Fruit fly (Drosophila melanogaster) whole organism, wandering third instar larva: Measurements from ENCODE around the gene MED27.
A peak's percentile ranks its signal among the peaks of the same experiment; 100 is the strongest.

Experiments
- Abd-B ChIP-seq: fragments of >200 bp; optimal IDR thresholded peaks from 2 replicates; lab custom pipeline; 2017; ENCODE audit warnings: missing biosample characterization, missing genetic modification characterization
- CG32264 ChIP-seq: fragments of 200-800 bp; sonication (Bioruptor generic); optimal IDR thresholded peaks from 2 replicates; lab custom pipeline; 2016; ENCODE audit warnings: missing biosample characterization, missing genetic modification characterization
- CG9705 ChIP-seq: fragments of 200-800 bp; sonication (Bioruptor generic); optimal IDR thresholded peaks from 2 replicates; lab custom pipeline; 2018; ENCODE audit warnings: missing biosample characterization, mild to moderate bottlenecking, missing genetic modification characterization
- CrebA ChIP-seq: fragments of 200-800 bp; sonication (Bioruptor generic); optimal IDR thresholded peaks from 2 replicates; lab custom pipeline; 2016; ENCODE audit warnings: missing biosample characterization, mild to moderate bottlenecking, missing genetic modification characterization, borderline replicate concordance
- Dfd ChIP-seq: fragments of >200 bp; optimal IDR thresholded peaks from 2 replicates; lab custom pipeline; 2017; ENCODE audit warnings: missing biosample characterization, missing genetic modification characterization
- HLH106 ChIP-seq: fragments of 200-800 bp; optimal IDR thresholded peaks from 3 replicates; lab custom pipeline; 2019; ENCODE audit warnings: missing biosample characterization, mild to moderate bottlenecking, missing genetic modification characterization, moderate library complexity
- Hnf4 ChIP-seq: fragments of 200-800 bp; sonication (Bioruptor generic); optimal IDR thresholded peaks from 2 replicates; lab custom pipeline; 2016; ENCODE audit warnings: missing biosample characterization, mild to moderate bottlenecking, missing genetic modification characterization
- Hr78 ChIP-seq: fragments of >200 bp; optimal IDR thresholded peaks from 2 replicates; lab custom pipeline; 2017; ENCODE audit warnings: missing biosample characterization, missing genetic modification characterization
- Jra ChIP-seq: sonication (Bioruptor generic); optimal IDR thresholded peaks from 2 replicates; lab custom pipeline; 2016; ENCODE audit warnings: missing biosample characterization, missing genetic modification characterization
- Mio ChIP-seq: sonication (Bioruptor generic); optimal IDR thresholded peaks from 2 replicates; lab custom pipeline; 2016; ENCODE audit warnings: missing biosample characterization, missing genetic modification characterization
- Myc ChIP-seq: fragments of >200 bp; optimal IDR thresholded peaks from 2 replicates; lab custom pipeline; 2017
- N ChIP-seq: fragments of >200 bp; optimal IDR thresholded peaks from 2 replicates; lab custom pipeline; 2018; ENCODE audit warnings: missing biosample characterization, missing external identifiers, missing genetic modification characterization
- OdsH ChIP-seq: fragments of 200-800 bp; sonication (Bioruptor generic); optimal IDR thresholded peaks from 2 replicates; lab custom pipeline; 2016; ENCODE audit warnings: missing biosample characterization, mild to moderate bottlenecking, missing genetic modification characterization
- Rel ChIP-seq, 2 experiments: fragments of 200-800 bp; sonication (Bioruptor generic) in 1 of 2; optimal IDR thresholded peaks; 2 replicates in 1 of 2; 3 replicates in 1 of 2; lab custom pipeline; 2016 to 2019; ENCODE audit warnings: mild to moderate bottlenecking in 2 of 2, missing biosample characterization in 2 of 2, missing genetic modification characterization in 2 of 2, moderate library complexity in 1 of 2
- Sp1 ChIP-seq: fragments of 200-800 bp; sonication (Bioruptor generic); optimal IDR thresholded peaks from 3 replicates; lab custom pipeline; 2019; ENCODE audit warnings: missing biosample characterization, mild to moderate bottlenecking, missing genetic modification characterization, moderate library complexity
- br ChIP-seq: fragments of 200-800 bp; sonication (Bioruptor generic); optimal IDR thresholded peaks from 2 replicates; lab custom pipeline; 2016; ENCODE audit warnings: missing biosample characterization, missing genetic modification characterization
- brk ChIP-seq: fragments of 200-800 bp; sonication (Bioruptor generic); optimal IDR thresholded peaks from 2 replicates; lab custom pipeline; 2016; ENCODE audit warnings: missing biosample characterization, mild to moderate bottlenecking, missing genetic modification characterization
- dmrt93B ChIP-seq: fragments of 200-800 bp; sonication (Bioruptor generic); optimal IDR thresholded peaks from 2 replicates; lab custom pipeline; 2018; ENCODE audit warnings: missing biosample characterization, mild to moderate bottlenecking, missing genetic modification characterization
- dsf ChIP-seq: sonication (Bioruptor generic); optimal IDR thresholded peaks from 2 replicates; lab custom pipeline; 2016; ENCODE audit warnings: missing biosample characterization, missing genetic modification characterization, borderline replicate concordance
- ey ChIP-seq: fragments of 200-800 bp; sonication (Bioruptor generic); optimal IDR thresholded peaks from 2 replicates; lab custom pipeline; 2016; ENCODE audit warnings: missing biosample characterization, missing genetic modification characterization
- foxo ChIP-seq, 2 experiments: fragments of 200-800 bp; sonication (Bioruptor generic); optimal IDR thresholded peaks; 2 replicates in 1 of 2; 3 replicates in 1 of 2; lab custom pipeline; 2016 to 2017; ENCODE audit warnings: missing biosample characterization in 2 of 2, missing genetic modification characterization in 2 of 2
- fru ChIP-seq: fragments of 200-800 bp; sonication (Bioruptor generic); optimal IDR thresholded peaks from 3 replicates; lab custom pipeline; 2016; ENCODE audit warnings: missing biosample characterization, mild to moderate bottlenecking, missing genetic modification characterization
- h ChIP-seq: fragments of 200-800 bp; sonication (Bioruptor generic); optimal IDR thresholded peaks from 3 replicates; lab custom pipeline; 2016; ENCODE audit warnings: missing biosample characterization, mild to moderate bottlenecking, missing genetic modification characterization
- jim ChIP-seq: fragments of 175-275, 200-325 bp; sonication (Bioruptor generic); optimal IDR thresholded peaks from 2 replicates; lab custom pipeline; 2016; ENCODE audit warnings: missing biosample characterization, mild to moderate bottlenecking, missing genetic modification characterization
- lola ChIP-seq: fragments of >200 bp; optimal IDR thresholded peaks from 2 replicates; lab custom pipeline; 2017; ENCODE audit warnings: missing biosample characterization, missing genetic modification characterization
- pan ChIP-seq: fragments of >200 bp; optimal IDR thresholded peaks from 2 replicates; lab custom pipeline; 2017
- psq ChIP-seq: fragments of 200-800 bp; sonication (Bioruptor generic); optimal IDR thresholded peaks from 3 replicates; lab custom pipeline; 2017; ENCODE audit warnings: missing biosample characterization, mild to moderate bottlenecking, missing genetic modification characterization, moderate library complexity
- rgr ChIP-seq: fragments of 200-800 bp; sonication (Bioruptor generic); optimal IDR thresholded peaks from 3 replicates; lab custom pipeline; 2016; ENCODE audit warnings: missing biosample characterization, mild to moderate bottlenecking, missing genetic modification characterization
- sage ChIP-seq: fragments of 200-800 bp; sonication (Bioruptor generic); optimal IDR thresholded peaks from 2 replicates; lab custom pipeline; 2016; ENCODE audit warnings: missing biosample characterization, mild to moderate bottlenecking, missing genetic modification characterization
- tai ChIP-seq: sonication (Bioruptor generic); optimal IDR thresholded peaks from 2 replicates; lab custom pipeline; 2016; ENCODE audit warnings: missing biosample characterization, missing genetic modification characterization
- usp ChIP-seq: fragments of >200 bp; optimal IDR thresholded peaks from 2 replicates; lab custom pipeline; 2017; ENCODE audit warnings: missing biosample characterization, missing genetic modification characterization
- woc ChIP-seq: sonication (Bioruptor generic); optimal IDR thresholded peaks from 2 replicates; lab custom pipeline; 2016; ENCODE audit warnings: missing biosample characterization, mild to moderate bottlenecking, missing genetic modification characterization

The MED27 gene

dm6 chr3R:5686049-5686757 is 31.3 kb downstream of the MED27 start:
- no peak for TF ChIP-seq pan (lab: Kevin White, UChicago)
- TF ChIP-seq rgr (GFP tag; lab: Kevin White, UChicago), result peak; percentile 46
- TF ChIP-seq ey (GFP tag; lab: Kevin White, UChicago), result peak; percentile 36
- TF ChIP-seq Sp1 (GFP tag; lab: Kevin White, UChicago), result peak; percentile 16
- TF ChIP-seq dsf, result no peak
- TF ChIP-seq fru (GFP tag; lab: Kevin White, UChicago), result peak; percentile 67
- TF ChIP-seq h (GFP tag; lab: Kevin White, UChicago), result peak; percentile 51
- peak; percentile 51 for TF ChIP-seq HLH106 (tag; lab: Kevin White, UChicago)
- no peak for TF ChIP-seq CG32264 (GFP tag; lab: Kevin White, UChicago)
- TF ChIP-seq psq (GFP tag; lab: Kevin White, UChicago), result no peak
- TF ChIP-seq woc, result peak; percentile 51
- no peak for TF ChIP-seq Mio
- no peak for TF ChIP-seq lola (GFP tag; lab: Kevin White, UChicago)
- no peak for TF ChIP-seq Jra (GFP tag; lab: Kevin White, UChicago)
- TF ChIP-seq tai (GFP tag; lab: Kevin White, UChicago), result no peak
- TF ChIP-seq OdsH, result peak; percentile 30
- TF ChIP-seq sage (GFP tag; lab: Kevin White, UChicago), result no peak
- TF ChIP-seq Abd-B, result no peak
- peak in 1 of 2 experiments; percentile 63 for TF ChIP-seq foxo (GFP tag; optimal IDR thresholded peaks at IDR 0.05; lab: Kevin White, UChicago)
- peak; percentile 40 for TF ChIP-seq br (GFP tag; lab: Kevin White, UChicago)
- TF ChIP-seq Hnf4 (GFP tag; lab: Kevin White, UChicago), result peak; percentile 30

DNA sequence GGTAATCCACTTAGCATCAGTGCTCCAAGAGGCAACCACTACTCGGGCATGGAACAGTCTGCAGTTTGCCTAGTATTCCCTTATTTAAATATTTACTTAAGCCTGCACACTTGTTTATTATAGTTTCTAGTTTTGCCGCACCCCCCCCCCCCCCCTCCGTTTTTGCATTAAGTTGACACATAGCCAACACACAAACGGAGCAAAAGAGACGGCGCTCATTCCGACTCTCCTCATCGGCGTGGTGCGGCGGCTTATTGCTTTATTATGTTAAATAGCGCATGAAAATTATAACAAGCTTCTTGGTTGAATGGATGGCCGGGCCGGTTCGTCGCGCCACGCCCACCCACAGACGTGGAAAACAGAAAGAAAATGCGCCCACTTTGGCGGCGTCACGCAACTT is 34.7 kb downstream of the MED27 start:
- no peak for TF ChIP-seq CG9705 (GFP tag; lab: Kevin White, UChicago)
- peak; percentile 61 for TF ChIP-seq Dfd (GFP tag; lab: Kevin White, UChicago)
- TF ChIP-seq dmrt93B (GFP tag; lab: Kevin White, UChicago), result no peak
- no peak for TF ChIP-seq Myc
- TF ChIP-seq, all 38 proteins: peak for 1

DNA sequence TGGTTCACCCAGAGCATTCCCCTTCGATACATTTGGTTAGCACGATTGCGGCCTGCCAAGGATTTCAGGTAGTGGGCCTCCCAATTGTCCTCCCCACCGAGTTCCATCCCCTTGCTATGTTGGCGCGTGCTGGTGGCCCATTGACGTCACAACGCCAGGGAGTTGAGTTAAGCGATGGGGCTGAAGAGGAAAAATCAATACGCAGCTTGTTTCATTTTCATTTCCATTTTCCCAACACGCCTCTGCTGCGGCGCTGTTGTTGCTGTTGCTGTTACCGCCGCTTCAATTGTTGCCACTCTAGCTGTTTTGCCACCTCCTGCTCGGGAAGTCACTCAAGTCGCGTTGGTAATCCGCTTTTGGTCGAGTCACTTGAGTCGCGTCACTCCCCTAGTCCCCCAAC is 36.1 kb downstream of the MED27 start:
- no peak for TF ChIP-seq Hnf4 (GFP tag; lab: Kevin White, UChicago)
- TF ChIP-seq tai (GFP tag; lab: Kevin White, UChicago), result no peak
- no peak for TF ChIP-seq Sp1 (GFP tag; lab: Kevin White, UChicago)
- TF ChIP-seq fru (GFP tag; lab: Kevin White, UChicago), result no peak
- no peak for TF ChIP-seq psq (GFP tag; lab: Kevin White, UChicago)
- TF ChIP-seq CG9705 (GFP tag; lab: Kevin White, UChicago), result no peak
- no peak for TF ChIP-seq Abd-B
- TF ChIP-seq sage (GFP tag; lab: Kevin White, UChicago), result no peak
- no peak for TF ChIP-seq Hr78 (GFP tag; lab: Kevin White, UChicago)
- TF ChIP-seq jim (GFP tag; lab: Kevin White, UChicago), result no peak
- TF ChIP-seq brk (GFP tag; lab: Kevin White, UChicago), result no peak
- TF ChIP-seq Rel (GFP tag; optimal IDR thresholded peaks at IDR 0.05; lab: Kevin White, UChicago), result no peak
- TF ChIP-seq Rel (tag; optimal IDR thresholded peaks at IDR 0.05; lab: Kevin White, UChicago), result no peak
- TF ChIP-seq foxo (GFP tag; optimal IDR thresholded peaks at IDR 0.05; lab: Kevin White, UChicago), result no peak
- no peak for TF ChIP-seq CrebA
- TF ChIP-seq Myc, result no peak
- TF ChIP-seq woc, result no peak
- no peak for TF ChIP-seq N (GFP tag; lab: Kevin White, UChicago)
- no peak for TF ChIP-seq OdsH

dm6 chr3R:5693186-5693585 is 38.2 kb downstream of the MED27 start, which contains the start of gene CG2104:
CG2104 (minus strand) TSS chr3R:5693286.
- TF ChIP-seq Hnf4 (GFP tag; lab: Kevin White, UChicago) (no peak), Jra (GFP tag; lab: Kevin White, UChicago) (no peak), sage (GFP tag; lab: Kevin White, UChicago) (no peak), h (GFP tag; lab: Kevin White, UChicago) (no peak), Abd-B (no peak), N (GFP tag; lab: Kevin White, UChicago) (no peak), jim (GFP tag; lab: Kevin White, UChicago) (no peak), Mio (no peak), Myc (no peak), brk (GFP tag; lab: Kevin White, UChicago) (no peak), dsf (no peak), lola (GFP tag; lab: Kevin White, UChicago) (no peak), usp (GFP tag; lab: Kevin White, UChicago) (no peak)
- TF ChIP-seq, all 38 proteins: peak for 0
